Fruit fly (Drosophila melanogaster) S2 (cell line): ENCODE measurements around the gene CG17327.

Experiments used
- CG8478 ChIP-seq: fragments of >200 bp; optimal IDR thresholded peaks from 2 replicates; lab custom pipeline; 2018
- CTCF ChIP-seq, 2 experiments: fragments of >200 bp; optimal IDR thresholded peaks; 2 replicates each; lab custom pipeline; 2018

Gene CG17327

DNA sequence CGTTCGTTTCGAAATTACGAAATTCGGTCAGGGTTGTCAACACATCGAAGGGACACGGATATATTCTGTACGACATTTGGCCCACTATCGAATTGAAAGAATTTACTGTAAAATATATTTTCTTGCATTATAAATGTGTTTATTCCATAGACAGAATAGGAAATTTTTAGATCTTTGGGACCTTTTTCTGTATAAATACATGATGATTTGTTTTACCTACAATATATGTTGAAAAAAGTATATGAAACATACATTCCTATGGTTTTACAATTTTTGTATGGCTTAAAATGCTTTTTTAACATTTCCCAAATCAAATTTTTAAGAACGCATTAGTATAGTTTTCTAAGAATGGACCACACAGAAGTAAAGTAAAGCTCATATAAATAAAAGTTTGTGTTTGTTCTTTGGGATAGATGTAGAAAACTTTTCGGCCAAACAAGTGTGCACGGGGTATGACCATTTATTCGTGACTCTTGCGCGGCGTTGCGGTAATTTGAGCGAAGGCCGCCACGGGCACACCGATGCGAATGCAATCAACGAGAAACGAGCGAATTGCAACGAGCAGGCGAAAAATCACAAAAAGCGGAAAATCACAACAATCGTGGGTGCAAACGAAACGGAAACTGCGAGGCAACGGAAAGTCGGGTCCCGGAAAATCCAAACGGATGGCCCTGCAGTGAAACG, at the start of gene CG17327, which contains the start of the genes CG44194 and CG7518:
CG17327 (minus strand) TSS at position 177 of the 684 bp plus-strand sequence.
CG44194 (minus strand) TSS at position 177 of the 684 bp plus-strand sequence.
CG7518 (plus strand) TSS at position 540 of the 684 bp plus-strand sequence.
- TF ChIP-seq CG8478 (lab: Kevin White, UChicago) (no peak), CTCF (optimal IDR thresholded peaks at IDR 0.05; lab: Kevin White, UChicago) (no peak)

DNA sequence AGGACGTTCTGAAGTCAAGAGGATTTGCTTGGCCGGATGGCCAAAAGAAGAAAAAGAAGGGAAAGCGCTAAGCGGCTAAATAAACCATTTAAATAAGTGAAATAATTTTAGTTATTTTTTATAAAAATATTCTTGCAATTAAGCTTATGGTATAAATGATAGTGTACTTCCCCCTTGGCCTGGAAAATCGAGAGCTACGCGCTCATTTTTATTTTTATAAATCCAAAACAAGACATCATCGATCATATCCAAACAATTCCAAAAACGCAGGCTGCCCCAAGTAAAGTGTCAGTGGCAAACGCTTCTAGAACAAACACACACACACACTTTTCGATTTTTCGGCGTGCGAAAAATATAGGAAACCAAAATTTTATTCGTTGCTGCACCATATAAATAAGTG, 46.9 kb upstream of the CG17327 start, which contains the start of gene Hsc70-2:
Hsc70-2 (plus strand) TSS at position 301 of the 400 bp plus-strand sequence.
- no peak for TF ChIP-seq CTCF (optimal IDR thresholded peaks at IDR 0.05; lab: Kevin White, UChicago)
- TF ChIP-seq CG8478 (lab: Kevin White, UChicago): no peak

DNA sequence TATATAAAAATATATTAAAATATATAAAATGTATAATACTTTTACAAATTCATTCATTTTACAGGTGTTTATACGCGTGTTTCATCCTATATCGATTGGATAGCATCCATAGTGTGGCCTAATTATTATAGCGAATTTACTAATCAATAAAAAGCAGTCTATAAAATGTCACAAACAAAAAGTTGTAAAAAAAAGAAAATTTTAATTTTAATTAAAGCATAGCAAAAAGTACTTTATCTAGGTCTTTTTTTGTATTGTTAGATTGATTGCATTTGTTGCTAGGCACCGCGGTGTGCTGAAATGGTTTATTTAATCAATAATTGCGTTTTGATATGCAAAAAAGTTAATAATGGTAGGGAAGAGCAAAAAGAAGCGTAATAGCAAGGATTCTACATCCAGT, 46.3 kb upstream of the CG17327 start, which contains the start of gene CG45122:
CG45122 (plus strand) TSS at position 301 of the 400 bp plus-strand sequence.
- no peak for TF ChIP-seq CTCF (optimal IDR thresholded peaks at IDR 0.05; lab: Kevin White, UChicago)
- no peak for TF ChIP-seq CG8478 (lab: Kevin White, UChicago)

dm6 chr3R:13042258-13043032, 44.9 kb upstream of the CG17327 start, which contains the start of gene snk:
snk (minus strand) TSS chr3R:13042770.
- TF ChIP-seq CG8478 (lab: Kevin White, UChicago): no peak
- no peak for TF ChIP-seq CTCF (optimal IDR thresholded peaks at IDR 0.05; lab: Kevin White, UChicago)

dm6 chr3R:13041750-13042149, 44.2 kb upstream of the CG17327 start, which contains the start of gene CG11670:
CG11670 (plus strand) TSS chr3R:13042050.
- TF ChIP-seq CTCF (optimal IDR thresholded peaks at IDR 0.05; lab: Kevin White, UChicago) (no peak), CG8478 (lab: Kevin White, UChicago) (no peak)

DNA sequence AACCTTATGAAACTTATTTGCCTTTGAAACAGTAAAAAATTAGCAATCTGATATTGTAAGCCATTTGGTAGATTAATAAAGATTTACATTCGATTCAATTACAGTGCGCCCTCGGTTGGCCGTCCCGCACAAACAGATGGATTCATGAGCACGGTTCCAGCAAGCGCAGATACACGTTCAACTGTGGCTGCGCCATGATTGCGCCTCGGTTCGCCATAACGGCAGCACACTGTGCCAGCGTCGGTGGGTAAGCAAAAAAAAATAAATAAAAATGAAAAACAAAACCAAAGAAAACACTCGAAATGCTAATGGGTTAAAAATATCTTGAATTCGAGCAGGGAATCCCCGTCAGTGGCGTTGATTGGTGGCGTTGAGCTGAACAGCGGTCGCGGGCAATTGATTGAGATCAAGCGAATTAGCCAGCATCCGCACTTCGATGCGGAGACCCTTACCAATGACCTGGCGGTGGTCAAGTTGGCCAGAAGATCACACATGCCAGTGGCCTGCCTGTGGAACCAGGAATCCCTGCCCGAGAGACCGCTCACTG, 41.6 kb upstream of the CG17327 start:
- TF ChIP-seq CG8478 (lab: Kevin White, UChicago) (no peak), CTCF (optimal IDR thresholded peaks at IDR 0.05; lab: Kevin White, UChicago) (no peak)

- TF ChIP-seq CG8478 (lab: Kevin White, UChicago) (no peak), CTCF (optimal IDR thresholded peaks at IDR 0.05; lab: Kevin White, UChicago) (no peak)
Observed at dm6 chr3R:13038075-13038474, 40.5 kb upstream of the CG17327 start, which contains the start of gene CG11668. CG11668 (plus strand) TSS chr3R:13038375.

DNA sequence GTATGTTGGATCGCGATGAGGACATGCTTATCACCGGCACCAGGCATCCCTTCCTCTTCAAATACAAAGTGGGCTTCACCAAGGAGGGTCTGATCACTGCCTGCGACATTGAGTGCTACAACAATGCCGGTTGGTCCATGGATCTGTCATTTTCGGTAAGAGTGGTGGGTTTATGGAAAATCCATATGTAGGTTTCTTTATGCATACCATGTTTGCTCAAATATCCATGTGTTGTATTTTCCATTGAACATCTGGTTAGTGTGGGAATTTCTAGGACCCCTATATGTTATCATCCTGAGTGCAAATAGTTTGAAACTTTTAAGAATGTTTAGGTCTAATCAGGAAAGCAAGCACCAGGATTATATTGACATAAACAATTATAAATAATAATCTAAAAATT, 38.5 kb upstream of the CG17327 start:
- TF ChIP-seq CTCF (optimal IDR thresholded peaks at IDR 0.05; lab: Kevin White, UChicago) (no peak), CG8478 (lab: Kevin White, UChicago) (no peak)

dm6 chr3R:13033670-13034069, 36.1 kb upstream of the CG17327 start:
- TF ChIP-seq CTCF (optimal IDR thresholded peaks at IDR 0.05; lab: Kevin White, UChicago): no peak
- TF ChIP-seq CG8478 (lab: Kevin White, UChicago): no peak

DNA sequence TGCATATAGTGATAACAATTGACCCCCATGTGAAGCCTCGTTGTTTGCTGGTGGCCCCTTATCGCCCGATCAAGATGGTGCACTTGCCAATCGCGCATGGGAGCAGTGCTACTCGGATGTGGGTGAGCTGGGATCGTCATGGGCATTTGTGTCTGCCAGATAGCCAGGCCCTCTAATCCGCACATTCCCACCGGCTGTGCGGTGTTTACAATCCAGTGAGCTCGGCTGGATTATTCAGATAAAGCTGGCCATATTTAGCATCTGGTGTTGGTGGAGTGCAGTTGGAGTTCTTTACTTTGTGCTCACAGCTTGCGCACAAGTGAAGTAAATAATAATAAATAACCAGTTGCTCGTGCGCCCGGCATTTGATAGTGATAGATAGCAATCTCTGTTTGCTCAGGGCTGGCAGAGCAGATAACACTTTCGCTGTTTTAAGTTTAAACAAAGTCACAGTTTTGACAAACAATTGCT, 35.5 kb upstream of the CG17327 start:
- TF ChIP-seq CTCF (optimal IDR thresholded peaks at IDR 0.05; lab: Kevin White, UChicago) (no peak), CG8478 (lab: Kevin White, UChicago) (no peak)

dm6 chr3R:13032323-13032722, 34.8 kb upstream of the CG17327 start, which contains the start of gene ry:
ry (plus strand) TSS chr3R:13032528.
- TF ChIP-seq CG8478 (lab: Kevin White, UChicago) (no peak), CTCF (optimal IDR thresholded peaks at IDR 0.05; lab: Kevin White, UChicago) (no peak)

dm6 chr3R:13030257-13031173, 33.0 kb upstream of the CG17327 start, which contains the start of the genes CG46281 and CG46280:
CG46281 (minus strand) TSS chr3R:13030307.
CG46280 (minus strand) TSS chr3R:13030659.
- TF ChIP-seq CTCF (optimal IDR thresholded peaks at IDR 0.05; lab: Kevin White, UChicago) (no peak), CG8478 (lab: Kevin White, UChicago) (no peak)

DNA sequence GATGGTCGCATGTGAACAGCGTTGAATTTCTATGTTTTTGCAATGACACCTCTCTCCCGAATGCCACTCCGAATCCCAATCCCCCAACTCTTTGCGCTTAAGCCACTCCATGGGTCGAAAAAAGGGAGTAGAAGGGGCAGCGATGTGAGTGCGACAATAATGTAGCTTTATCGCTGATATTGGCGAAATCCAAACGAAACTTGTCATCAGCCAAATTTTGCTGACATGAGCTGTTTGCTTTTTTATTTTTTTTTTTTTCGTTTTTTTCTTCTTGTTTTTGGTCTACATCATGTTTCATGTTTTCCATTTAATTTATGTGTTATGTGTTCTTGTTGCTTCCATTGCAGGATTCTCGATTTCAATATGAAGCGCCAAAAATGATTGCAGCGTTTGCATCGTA, 21.5 kb upstream of the CG17327 start:
- TF ChIP-seq CTCF (optimal IDR thresholded peaks at IDR 0.05; lab: Kevin White, UChicago) (no peak), CG8478 (lab: Kevin White, UChicago) (no peak)
